Worm (Caenorhabditis elegans): ENCODE data around the gene vms-1.

Gene vms-1

ce11 chrIII:8106476-8106875 is 18.1 kb downstream of the vms-1 start:
- no peak for TF ChIP-seq ceh-63 (GFP tag; optimal IDR thresholded peaks at IDR 0.05)
- TF ChIP-seq nhr-237 (tag; optimal IDR thresholded peaks at IDR 0.05), result no peak
- peak; percentile 52; the same call in 1 of the 2 replicates for TF ChIP-seq nhr-19 (GFP tag; conservative IDR thresholded peaks at IDR 0.05)
- TF ChIP-seq egl-27 (tag; optimal IDR thresholded peaks at IDR 0.05), result no peak
- TF ChIP-seq C04F5.9 (tag; optimal IDR thresholded peaks at IDR 0.05), result no peak
- no peak for TF ChIP-seq tlp-1 (tag; optimal IDR thresholded peaks at IDR 0.05)
- TF ChIP-seq rnt-1 (tag; optimal IDR thresholded peaks at IDR 0.05), result peak; percentile 61
- no peak for TF ChIP-seq C34B4.2 (tag; optimal IDR thresholded peaks at IDR 0.05)
- peak; percentile 71 for TF ChIP-seq nhr-47 (tag; optimal IDR thresholded peaks at IDR 0.05)
- TF ChIP-seq elt-2 (tag; optimal IDR thresholded peaks at IDR 0.05), result no peak
- TF ChIP-seq lin-14 (GFP tag; optimal IDR thresholded peaks at IDR 0.05), result peak; percentile 52
- peak; percentile 52 to 68 for TF ChIP-seq lsy-2 (tag; optimal IDR thresholded peaks at IDR 0.05)
- no peak for TF ChIP-seq egl-13 (tag; optimal IDR thresholded peaks at IDR 0.05)
- TF ChIP-seq xbp-1 (tag; optimal IDR thresholded peaks at IDR 0.05), result peak; percentile 53
- TF ChIP-seq fkh-4 (tag; optimal IDR thresholded peaks at IDR 0.05; ENCODE audit: borderline replicate concordance), result no peak
- TF ChIP-seq ztf-11 (tag; optimal IDR thresholded peaks at IDR 0.05), result no peak
- no peak for TF ChIP-seq F16B12.6 (tag; optimal IDR thresholded peaks at IDR 0.05)
- TF ChIP-seq mdl-1 (tag; optimal IDR thresholded peaks at IDR 0.05), result peak in 1 of 2 experiments; percentile 47
- TF ChIP-seq blmp-1 (tag; optimal IDR thresholded peaks at IDR 0.05), result no peak
- no peak for TF ChIP-seq ceh-8 (GFP tag; optimal IDR thresholded peaks at IDR 0.05)
- TF ChIP-seq dsc-1 (tag; optimal IDR thresholded peaks at IDR 0.05), result peak; percentile 61
- TF ChIP-seq snu-23 (GFP tag; optimal IDR thresholded peaks at IDR 0.05), result peak; percentile 67
- TF ChIP-seq nhr-12 (tag; optimal IDR thresholded peaks at IDR 0.05), result no peak
- TF ChIP-seq nhr-71 (tag; optimal IDR thresholded peaks at IDR 0.05), result peak; percentile 62
- TF ChIP-seq swsn-7 (tag; optimal IDR thresholded peaks at IDR 0.05), result peak; percentile 64
- peak; percentile 39 for TF ChIP-seq C16A3.4 (tag; optimal IDR thresholded peaks at IDR 0.05)
- peak; percentile 36 to 51 for TF ChIP-seq efl-1 (optimal IDR thresholded peaks at IDR 0.05)
- TF ChIP-seq efl-1 (GFP tag; optimal IDR thresholded peaks at IDR 0.05 in 1 of 2), result peak; percentile 37 to 95
- peak; percentile 10 for TF ChIP-seq skn-1 (tag; optimal IDR thresholded peaks at IDR 0.05)
- TF ChIP-seq nhr-85 (tag), result no peak
- TF ChIP-seq pax-3 (tag; optimal IDR thresholded peaks at IDR 0.05), result no peak
- TF ChIP-seq ets-5 (GFP tag; IDR thresholded peaks at IDR 0.05), result no peak
- peak; percentile 60 to 64 for TF ChIP-seq lin-35 (GFP tag; optimal IDR thresholded peaks at IDR 0.05)
- TF ChIP-seq hpl-2 (GFP tag; optimal IDR thresholded peaks at IDR 0.05), result no peak
- no peak for TF ChIP-seq isw-1 (GFP tag; IDR thresholded peaks at IDR 0.05)
- TF ChIP-seq Y116A8C.19 (tag; optimal IDR thresholded peaks at IDR 0.05; ENCODE audit: borderline replicate concordance), result no peak
- no peak for TF ChIP-seq mef-2 (tag; optimal IDR thresholded peaks at IDR 0.05)
- TF ChIP-seq vab-15 (tag; optimal IDR thresholded peaks at IDR 0.05), result peak; percentile 11
- peak; percentile 31 for TF ChIP-seq nhr-77 (tag; optimal IDR thresholded peaks at IDR 0.05)
- no peak for TF ChIP-seq ces-1 (GFP tag; optimal IDR thresholded peaks at IDR 0.05)
- TF ChIP-seq mab-9 (GFP tag; IDR thresholded peaks at IDR 0.05), result no peak
- peak; percentile 49 for TF ChIP-seq mep-1 (tag; optimal IDR thresholded peaks at IDR 0.05)
- TF ChIP-seq nhr-20 (tag; optimal IDR thresholded peaks at IDR 0.05), result peak; percentile 51
- TF ChIP-seq unc-98 (GFP tag; IDR thresholded peaks at IDR 0.05), result no peak
- TF ChIP-seq ceh-82 (tag; optimal IDR thresholded peaks at IDR 0.05), result peak; percentile 19 to 54 (median 41)
- peak; percentile 23 for TF ChIP-seq tbx-2 (tag; optimal IDR thresholded peaks at IDR 0.05)
- peak in 2 of 3 experiments; percentile 24 to 47 for TF ChIP-seq dpl-1 (GFP tag; optimal IDR thresholded peaks at IDR 0.05)
- no peak for TF ChIP-seq unc-62 (GFP tag; optimal IDR thresholded peaks at IDR 0.05)
- no peak for TF ChIP-seq ceh-88 (GFP tag; IDR thresholded peaks at IDR 0.05)
- TF ChIP-seq ama-1 (optimal IDR thresholded peaks at IDR 0.05), result no peak
- no peak for TF ChIP-seq lin-15B (tag; optimal IDR thresholded peaks at IDR 0.05)
- peak; percentile 18 for TF ChIP-seq unc-86 (tag; optimal IDR thresholded peaks at IDR 0.05)
- peak; percentile 18 for TF ChIP-seq lir-3 (tag; optimal IDR thresholded peaks at IDR 0.05; ENCODE audit: poor library complexity)
- no peak for TF ChIP-seq zip-4 (GFP tag; optimal IDR thresholded peaks at IDR 0.05)

All from whole organism, L1 larva.